Fruit fly (Drosophila melanogaster) whole organism, embryonic: ENCODE results near the gene Mal-B1.

ENCODE experiments used
- Antp ChIP-seq: fragments of 200-800 bp; sonication (Bioruptor generic); optimal IDR thresholded peaks from 3 replicates; lab custom pipeline; 2016; ENCODE audit warnings: missing biosample characterization, missing genetic modification characterization
- Asciz ChIP-seq: fragments of 200-800 bp; sonication (Bioruptor generic); optimal IDR thresholded peaks from 2 replicates; lab custom pipeline; 2017; ENCODE audit warnings: missing biosample characterization, mild to moderate bottlenecking, missing genetic modification characterization, missing genetic modification reagents
- Blimp-1 ChIP-seq: fragments of 200-800 bp; sonication (Bioruptor generic); optimal IDR thresholded peaks from 3 replicates; lab custom pipeline; 2018; ENCODE audit warnings: missing biosample characterization, missing genetic modification characterization, mild to moderate bottlenecking, moderate library complexity, missing genetic modification reagents
- CG12155 ChIP-seq: fragments of 200-800 bp; sonication (Bioruptor generic); optimal IDR thresholded peaks from 3 replicates; lab custom pipeline; 2016; ENCODE audit warnings: missing biosample characterization, missing genetic modification characterization
- CG12659 ChIP-seq: fragments of 200-800 bp; sonication (Bioruptor generic); optimal IDR thresholded peaks from 3 replicates; lab custom pipeline; 2017; ENCODE audit warnings: mild to moderate bottlenecking, missing biosample characterization, missing genetic modification reagents, missing genetic modification characterization
- CG14441 ChIP-seq: fragments of 200-800 bp; sonication (Bioruptor generic); IDR thresholded peaks from 2 replicates; pipeline ENCODE4 v1.3.6; 2022; ENCODE audit warnings: missing biosample characterization, missing genetic modification characterization
- CG15479 ChIP-seq: fragments of 200-800 bp; sonication (Bioruptor generic); optimal IDR thresholded peaks from 3 replicates; lab custom pipeline; 2019; ENCODE audit warnings: missing biosample characterization, mild to moderate bottlenecking, missing genetic modification characterization, moderate library complexity
- CG17328 ChIP-seq: fragments of 200-800 bp; sonication (Bioruptor generic); IDR thresholded peaks from 2 replicates; pipeline ENCODE4 v1.3.6; 2022; ENCODE audit warnings: missing biosample characterization, missing genetic modification characterization
- CG17385 ChIP-seq: fragments of 200-800 bp; sonication (Bioruptor generic); optimal IDR thresholded peaks from 3 replicates; lab custom pipeline; 2018; ENCODE audit warnings: missing biosample characterization, mild to moderate bottlenecking, missing genetic modification characterization
- CG18619 ChIP-seq: fragments of 200-800 bp; sonication (Bioruptor generic); optimal IDR thresholded peaks from 3 replicates; lab custom pipeline; 2017; ENCODE audit warnings: missing biosample characterization, mild to moderate bottlenecking, missing genetic modification characterization
- CG2202 ChIP-seq: fragments of 200-800 bp; sonication (Bioruptor generic); optimal IDR thresholded peaks from 2 replicates; lab custom pipeline; 2018; ENCODE audit warnings: missing biosample characterization, mild to moderate bottlenecking, missing genetic modification characterization
- CG2712 ChIP-seq: fragments of 200-800 bp; optimal IDR thresholded peaks from 3 replicates; lab custom pipeline; 2019; ENCODE audit warnings: missing biosample characterization, mild to moderate bottlenecking, missing genetic modification characterization, moderate library complexity
- CG42726 ChIP-seq: fragments of 200-800 bp; sonication (Bioruptor generic); IDR thresholded peaks from 2 replicates; pipeline ENCODE4 v1.3.6; 2022; ENCODE audit warnings: missing biosample characterization, missing genetic modification characterization; ENCODE audit not compliant: partially characterized antibody
- CG4707 ChIP-seq: fragments of 200-800 bp; sonication (Bioruptor generic); optimal IDR thresholded peaks from 2 replicates; lab custom pipeline; 2018; ENCODE audit warnings: missing biosample characterization, mild to moderate bottlenecking, missing genetic modification characterization, moderate library complexity
- CG4854 ChIP-seq: fragments of 200-800 bp; sonication (Bioruptor generic); optimal IDR thresholded peaks from 2 replicates; lab custom pipeline; 2016; ENCODE audit warnings: missing biosample characterization, missing genetic modification characterization, inconsistent platforms
- CG7928 ChIP-seq: fragments of 200-800 bp; sonication (Bioruptor generic); optimal IDR thresholded peaks from 2 replicates; lab custom pipeline; 2017; ENCODE audit warnings: missing biosample characterization, mild to moderate bottlenecking, missing genetic modification characterization
- CG8359 ChIP-seq: fragments of 200-800 bp; sonication (Bioruptor generic); optimal IDR thresholded peaks from 2 replicates; lab custom pipeline; 2017; ENCODE audit warnings: missing biosample characterization, mild to moderate bottlenecking, missing genetic modification characterization, borderline replicate concordance
- CG9215 ChIP-seq: fragments of 200-800 bp; sonication (Bioruptor generic); IDR thresholded peaks from 2 replicates; pipeline ENCODE4 v1.3.6; 2022; ENCODE audit warnings: missing biosample characterization, missing genetic modification characterization
- CG9437 ChIP-seq: fragments of 200-800 bp; sonication (Bioruptor generic); optimal IDR thresholded peaks from 2 replicates; lab custom pipeline; 2018; ENCODE audit warnings: missing biosample characterization, mild to moderate bottlenecking, missing genetic modification characterization
- Chrac-16 ChIP-seq: fragments of 200-800 bp; sonication (Bioruptor generic); optimal IDR thresholded peaks from 3 replicates; lab custom pipeline; 2016; ENCODE audit warnings: missing biosample characterization, missing genetic modification characterization
- CoRest ChIP-seq: fragments of 200-800 bp; sonication (Bioruptor generic); optimal IDR thresholded peaks from 3 replicates; lab custom pipeline; 2018; ENCODE audit warnings: missing biosample characterization, mild to moderate bottlenecking, missing genetic modification characterization, moderate library complexity
- Hand ChIP-seq: fragments of 200-800 bp; sonication (Bioruptor generic); optimal IDR thresholded peaks from 2 replicates; lab custom pipeline; 2017; ENCODE audit warnings: mild to moderate bottlenecking, missing biosample characterization, missing genetic modification reagents, missing genetic modification characterization
- Hmr ChIP-seq: fragments of 200-800 bp; sonication (Bioruptor generic); optimal IDR thresholded peaks from 3 replicates; lab custom pipeline; 2017; ENCODE audit warnings: mild to moderate bottlenecking, missing biosample characterization, missing genetic modification reagents, missing genetic modification characterization
- Hr78 ChIP-seq, 2 experiments: fragments of 200-800 bp in 1 of 2; fragments of >200 bp in 1 of 2; sonication (Bioruptor generic) in 1 of 2; optimal IDR thresholded peaks; 2 replicates each; lab custom pipeline; 2017 to 2019; ENCODE audit warnings: missing biosample characterization in 2 of 2, missing genetic modification characterization in 2 of 2, mild to moderate bottlenecking in 1 of 2, moderate library complexity in 1 of 2
- Optix ChIP-seq: fragments of 200-800 bp; sonication (Bioruptor generic); IDR thresholded peaks from 3 replicates; pipeline ENCODE4 v1.3.6; 2022; ENCODE audit warnings: missing biosample characterization, missing genetic modification characterization
- Rfx ChIP-seq: fragments of 200-800 bp; sonication (Bioruptor generic); IDR thresholded peaks from 2 replicates; pipeline ENCODE4 v1.3.6; 2022; ENCODE audit warnings: missing biosample characterization, missing genetic modification characterization
- amos ChIP-seq: fragments of 200-800 bp; sonication (Bioruptor generic); IDR thresholded peaks from 2 replicates; pipeline ENCODE4 v1.3.6; 2022; ENCODE audit warnings: missing biosample characterization, missing genetic modification characterization; ENCODE audit not compliant: partially characterized antibody
- ash1 ChIP-seq: fragments of 200-800 bp; sonication (Bioruptor generic); optimal IDR thresholded peaks from 2 replicates; lab custom pipeline; 2018; ENCODE audit warnings: missing biosample characterization, mild to moderate bottlenecking, missing genetic modification characterization
- chn ChIP-seq: fragments of 200-800 bp; sonication (Bioruptor generic); optimal IDR thresholded peaks from 2 replicates; lab custom pipeline; 2016; ENCODE audit warnings: missing biosample characterization, missing genetic modification characterization
- da ChIP-seq: fragments of 200-800 bp; sonication (Bioruptor generic); optimal IDR thresholded peaks from 2 replicates; lab custom pipeline; 2016; ENCODE audit warnings: missing biosample characterization, missing genetic modification characterization
- dan ChIP-seq: fragments of 200-800 bp; sonication (Bioruptor generic); IDR thresholded peaks from 2 replicates; pipeline ENCODE4 v1.3.6; 2022; ENCODE audit warnings: missing biosample characterization, missing genetic modification characterization
- dm ChIP-seq: fragments of 200-800 bp; sonication (Bioruptor generic); optimal IDR thresholded peaks from 3 replicates; lab custom pipeline; 2016; ENCODE audit warnings: missing biosample characterization, missing genetic modification characterization
- dysf ChIP-seq: fragments of 200-800 bp; sonication (Bioruptor generic); IDR thresholded peaks from 3 replicates; pipeline ENCODE4 v1.3.6; 2022; ENCODE audit warnings: missing biosample characterization, missing genetic modification characterization
- insv ChIP-seq, 2 experiments: fragments of 200-800 bp; sonication (Bioruptor generic); optimal IDR thresholded peaks; 3 replicates each; lab custom pipeline; 2016 to 2018; ENCODE audit warnings: missing biosample characterization in 2 of 2, missing genetic modification characterization in 2 of 2
- mam ChIP-seq: fragments of 200-800 bp; sonication (Bioruptor generic); optimal IDR thresholded peaks from 3 replicates; lab custom pipeline; 2016; ENCODE audit warnings: missing biosample characterization, missing genetic modification characterization
- mirr ChIP-seq: fragments of 200-800 bp; sonication (Bioruptor generic); optimal IDR thresholded peaks from 3 replicates; lab custom pipeline; 2018; ENCODE audit warnings: missing biosample characterization, mild to moderate bottlenecking, missing genetic modification characterization
- mld ChIP-seq: fragments of 200-800 bp; sonication (Bioruptor generic); IDR thresholded peaks from 3 replicates; pipeline ENCODE4 v1.3.6; 2022; ENCODE audit warnings: missing biosample characterization, missing genetic modification characterization; ENCODE audit not compliant: partially characterized antibody
- pita ChIP-seq: fragments of 200-800 bp; sonication (Bioruptor generic); optimal IDR thresholded peaks from 2 replicates; lab custom pipeline; 2017; ENCODE audit warnings: missing biosample characterization, mild to moderate bottlenecking, missing genetic modification characterization
- prd ChIP-seq, 3 experiments: fragments of >200 bp in 2 of 3; fragments of 200-800 bp in 1 of 3; sonication (Bioruptor generic) in 1 of 3; optimal IDR thresholded peaks in 2 of 3; IDR thresholded peaks in 1 of 3; 2 replicates in 2 of 3; 3 replicates in 1 of 3; pipeline versions ENCODE4 v1.3.6 to Lab custom; 2017 to 2022; ENCODE audit warnings: missing biosample characterization in 1 of 3, missing genetic modification characterization in 1 of 3
- pros ChIP-seq: fragments of 200-800 bp; sonication (Bioruptor generic); optimal IDR thresholded peaks from 3 replicates; lab custom pipeline; 2019; ENCODE audit warnings: missing biosample characterization, mild to moderate bottlenecking, missing genetic modification characterization, moderate library complexity
- pzg ChIP-seq: fragments of 200-800 bp; sonication (Bioruptor generic); optimal IDR thresholded peaks from 3 replicates; lab custom pipeline; 2018; ENCODE audit warnings: missing biosample characterization, mild to moderate bottlenecking, missing genetic modification characterization, moderate library complexity
- sc ChIP-seq, 3 experiments: fragments of >200 bp in 2 of 3; fragments of 200-800 bp in 1 of 3; sonication (Bioruptor generic) in 1 of 3; optimal IDR thresholded peaks; 2 replicates in 2 of 3; 3 replicates in 1 of 3; lab custom pipeline; 2017; ENCODE audit warnings: mild to moderate bottlenecking in 1 of 3, missing biosample characterization in 1 of 3, missing genetic modification characterization in 1 of 3, missing genetic modification reagents in 1 of 3
- sd ChIP-seq: fragments of 200-800 bp; sonication (Bioruptor generic); optimal IDR thresholded peaks from 3 replicates; lab custom pipeline; 2018; ENCODE audit warnings: missing biosample characterization, mild to moderate bottlenecking, missing genetic modification characterization, moderate library complexity
- shn ChIP-seq: fragments of 200-800 bp; sonication (Bioruptor generic); optimal IDR thresholded peaks from 3 replicates; lab custom pipeline; 2016; ENCODE audit warnings: missing biosample characterization, missing genetic modification characterization
- slbo ChIP-seq: fragments of 200-800 bp; sonication (Bioruptor generic); IDR thresholded peaks from 2 replicates; pipeline ENCODE4 v1.3.6; 2022; ENCODE audit warnings: missing biosample characterization, missing genetic modification characterization
- stwl ChIP-seq: fragments of 200-800 bp; sonication (Bioruptor generic); optimal IDR thresholded peaks from 3 replicates; lab custom pipeline; 2018; ENCODE audit warnings: missing biosample characterization, mild to moderate bottlenecking, missing genetic modification characterization, moderate library complexity
- wor ChIP-seq: fragments of 200-800 bp; sonication (Bioruptor generic); IDR thresholded peaks from 2 replicates; pipeline ENCODE4 v1.3.6; 2022; ENCODE audit warnings: missing biosample characterization, missing genetic modification characterization
- zen2 ChIP-seq: fragments of 200-800 bp; sonication (Bioruptor generic); IDR thresholded peaks from 3 replicates; pipeline ENCODE4 v1.3.6; 2022; ENCODE audit warnings: missing biosample characterization, missing genetic modification characterization; ENCODE audit not compliant: partially characterized antibody

Gene Mal-B1

DNA sequence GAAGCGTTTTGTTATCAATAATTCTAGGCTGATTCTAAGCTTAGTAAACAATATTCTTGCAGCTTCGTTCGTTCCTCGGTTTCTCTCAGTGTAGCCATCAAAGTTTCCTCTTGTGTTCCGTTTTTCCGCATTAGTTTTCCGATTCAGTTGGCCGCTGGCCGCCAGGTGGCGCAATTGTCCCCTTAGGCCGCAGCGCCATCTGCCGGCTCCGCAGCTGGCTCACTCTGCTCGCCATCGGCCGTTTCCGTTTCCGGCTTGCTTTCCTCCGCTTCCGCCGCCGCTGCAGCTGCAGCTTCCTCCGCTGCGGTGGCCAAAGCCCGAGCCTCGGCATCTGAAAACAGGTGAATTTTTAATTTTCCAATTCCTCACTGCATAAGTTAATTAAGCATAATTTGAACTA, 30.6 kb upstream of the Mal-B1 start (continued):
- no peak for TF ChIP-seq sd (tag; lab: Kevin White, UChicago)
- peak; percentile 78 for TF ChIP-seq CG12155 (GFP tag; lab: Kevin White, UChicago)
- TF ChIP-seq Hmr (GFP tag; lab: Kevin White, UChicago): peak; percentile 95
- TF ChIP-seq CG9215: peak; percentile 56
- TF ChIP-seq CG18619 (GFP tag; lab: Kevin White, UChicago): peak; percentile 96
- no peak for TF ChIP-seq mld (GFP tag; lab: Robert Waterston, UW)
- peak; percentile 79 for TF ChIP-seq mam (GFP tag; lab: Kevin White, UChicago)
- TF ChIP-seq Chrac-16 (GFP tag; lab: Kevin White, UChicago): peak; percentile 91
- TF ChIP-seq Antp (GFP tag; lab: Kevin White, UChicago): peak; percentile 93
- peak; percentile 89 for TF ChIP-seq CG14441 (GFP tag; lab: Robert Waterston, UW)
- TF ChIP-seq shn (GFP tag; lab: Kevin White, UChicago): peak; percentile 94
- TF ChIP-seq CG2712 (tag; lab: Kevin White, UChicago): peak; percentile 92
- TF ChIP-seq Rfx (GFP tag; lab: Robert Waterston, UW): peak; percentile 91
- TF ChIP-seq CG4707 (GFP tag; lab: Kevin White, UChicago): peak; percentile 96
- TF ChIP-seq CG7928 (GFP tag; lab: Kevin White, UChicago): peak; percentile 68
- peak; percentile 82 for TF ChIP-seq slbo (GFP tag; lab: Robert Waterston, UW)
- peak; percentile 93 for TF ChIP-seq CG4854 (GFP tag; lab: Kevin White, UChicago)
- peak; percentile 93 for TF ChIP-seq CG12659 (GFP tag; lab: Kevin White, UChicago)
- peak; percentile 93 for TF ChIP-seq Optix (GFP tag; lab: Robert Waterston, UW)
- TF ChIP-seq Asciz (GFP tag; lab: Kevin White, UChicago): peak; percentile 97
- peak; percentile 74 for TF ChIP-seq CG15479 (GFP tag; lab: Kevin White, UChicago)
- TF ChIP-seq wor: peak; percentile 72
- peak; percentile 23 for TF ChIP-seq pros (GFP tag; lab: Kevin White, UChicago)
- TF ChIP-seq CG17328 (GFP tag; lab: Robert Waterston, UW): peak; percentile 97
- TF ChIP-seq pita (GFP tag; lab: Kevin White, UChicago): no peak
- TF ChIP-seq amos: no peak
- peak; percentile 84 for TF ChIP-seq Blimp-1 (GFP tag; lab: Kevin White, UChicago)
- peak; percentile 92 for TF ChIP-seq dm (GFP tag; lab: Kevin White, UChicago)
- no peak for TF ChIP-seq prd (optimal IDR thresholded peaks at IDR 0.05; lab: Kevin White, UChicago)
- TF ChIP-seq prd (GFP tag; IDR thresholded peaks at IDR 0.05; lab: Robert Waterston, UW): peak; percentile 89
- TF ChIP-seq CG42726 (GFP tag; lab: Robert Waterston, UW): peak; percentile 50; the same call in 1 of the 2 replicates
- TF ChIP-seq pzg (GFP tag; lab: Kevin White, UChicago): peak; percentile 18
- peak; percentile 79 for TF ChIP-seq Hand
- no peak for TF ChIP-seq sc (optimal IDR thresholded peaks at IDR 0.05; lab: Kevin White, UChicago)
- peak; percentile 97 for TF ChIP-seq sc (GFP tag; optimal IDR thresholded peaks at IDR 0.05; lab: Kevin White, UChicago)
- peak; percentile 80 for TF ChIP-seq CoRest (tag; lab: Kevin White, UChicago)
- TF ChIP-seq insv (GFP tag; optimal IDR thresholded peaks at IDR 0.05; lab: Kevin White, UChicago): peak in 1 of 2 experiments; percentile 83
- peak; percentile 93 for TF ChIP-seq chn (GFP tag; lab: Kevin White, UChicago)
- peak; percentile 95 for TF ChIP-seq CG8359 (GFP tag; lab: Kevin White, UChicago)
- TF ChIP-seq zen2 (GFP tag; lab: Robert Waterston, UW): no peak
- peak; percentile 86 for TF ChIP-seq dysf
- peak; percentile 95 for TF ChIP-seq mirr (GFP tag; lab: Kevin White, UChicago)
- TF ChIP-seq CG17385 (GFP tag; lab: Kevin White, UChicago): peak; percentile 90
- peak; percentile 92 for TF ChIP-seq da (GFP tag; lab: Kevin White, UChicago)
- peak; percentile 87 for TF ChIP-seq CG9437 (GFP tag; lab: Kevin White, UChicago)
- no peak; the same call in 1 of the 2 replicates for TF ChIP-seq dan (GFP tag; lab: Robert Waterston, UW)
- peak; percentile 84 for TF ChIP-seq ash1 (GFP tag; lab: Kevin White, UChicago)
- peak; percentile 97 for TF ChIP-seq CG2202 (tag; lab: Kevin White, UChicago)
- TF ChIP-seq Hr78 (GFP tag; optimal IDR thresholded peaks at IDR 0.05; lab: Kevin White, UChicago): peak in 1 of 2 experiments; percentile 49
- peak; percentile 98 for TF ChIP-seq stwl (tag; lab: Kevin White, UChicago)
